Fruit fly (Drosophila melanogaster) Kc167 (cell line): Measurements from ENCODE around the gene CG14448.

Source experiments
- Myc ChIP-seq: fragments of >200 bp; optimal IDR thresholded peaks from 2 replicates; lab custom pipeline; 2017; ENCODE audit warnings: missing external identifiers
- Sin3A ChIP-seq: fragments of >200 bp; optimal IDR thresholded peaks from 2 replicates; lab custom pipeline; 2018; ENCODE audit warnings: missing external identifiers
- h ChIP-seq: fragments of >200 bp; optimal IDR thresholded peaks from 3 replicates; lab custom pipeline; 2018; ENCODE audit warnings: missing external identifiers
- insv ChIP-seq: fragments of >200 bp; optimal IDR thresholded peaks from 3 replicates; lab custom pipeline; 2018; ENCODE audit warnings: missing external identifiers
- psq ChIP-seq: fragments of >200 bp; optimal IDR thresholded peaks from 2 replicates; lab custom pipeline; 2017; ENCODE audit warnings: missing external identifiers
- ttk ChIP-seq: sonication (Bioruptor generic); optimal IDR thresholded peaks from 2 replicates; lab custom pipeline; 2017; ENCODE audit warnings: missing external identifiers

Gene CG14448

DNA sequence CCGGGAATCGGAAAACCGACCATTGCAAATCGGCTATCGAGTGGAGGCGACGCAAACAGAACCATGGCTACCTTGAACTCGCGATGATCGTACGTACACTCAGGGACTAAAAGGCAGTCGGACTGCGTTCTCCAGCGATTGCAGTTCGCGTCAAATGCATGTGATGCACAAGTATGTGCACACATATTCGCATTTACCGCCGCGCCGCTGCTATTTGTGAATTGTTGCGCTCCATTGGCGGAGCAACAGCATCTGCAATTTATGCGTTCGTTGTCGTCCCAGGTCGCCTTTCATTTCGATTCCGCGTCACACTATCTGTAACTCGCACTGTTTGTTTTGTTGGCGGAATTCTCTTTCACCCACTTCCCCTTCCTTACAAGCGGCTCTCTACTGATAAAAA is 32.0 kb downstream of the CG14448 start:
- no peak for TF ChIP-seq Myc (lab: Kevin White, UChicago)
- no peak for TF ChIP-seq ttk (lab: Kevin White, UChicago)
- TF ChIP-seq Sin3A (lab: Kevin White, UChicago): no peak
- no peak for TF ChIP-seq h (lab: Kevin White, UChicago)

DNA sequence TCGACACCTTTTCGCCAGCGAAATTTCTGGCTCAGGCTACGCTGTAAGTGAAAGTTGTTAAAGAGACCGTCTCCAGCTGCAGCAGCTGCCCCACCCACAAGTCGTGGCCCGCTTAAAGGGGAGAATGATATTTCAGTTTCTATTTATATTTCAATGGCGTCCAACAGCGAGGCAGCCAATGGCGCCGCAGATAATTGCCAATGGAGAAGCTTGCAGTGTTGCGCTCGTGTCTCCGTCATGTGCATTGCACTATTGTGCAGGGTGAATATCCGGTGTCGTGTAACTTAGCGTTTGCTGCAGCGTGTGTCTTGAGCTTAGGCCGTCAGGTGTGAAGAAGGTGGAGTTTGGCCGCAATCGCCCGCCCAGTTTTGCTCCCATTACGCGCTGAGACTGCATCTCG is 33.1 kb downstream of the CG14448 start:
- TF ChIP-seq h (lab: Kevin White, UChicago): no peak
- TF ChIP-seq Sin3A (lab: Kevin White, UChicago): no peak
- no peak for TF ChIP-seq psq (lab: Kevin White, UChicago)
- no peak for TF ChIP-seq ttk (lab: Kevin White, UChicago)
- no peak for TF ChIP-seq Myc (lab: Kevin White, UChicago)
- no peak for TF ChIP-seq insv (lab: Kevin White, UChicago)

DNA sequence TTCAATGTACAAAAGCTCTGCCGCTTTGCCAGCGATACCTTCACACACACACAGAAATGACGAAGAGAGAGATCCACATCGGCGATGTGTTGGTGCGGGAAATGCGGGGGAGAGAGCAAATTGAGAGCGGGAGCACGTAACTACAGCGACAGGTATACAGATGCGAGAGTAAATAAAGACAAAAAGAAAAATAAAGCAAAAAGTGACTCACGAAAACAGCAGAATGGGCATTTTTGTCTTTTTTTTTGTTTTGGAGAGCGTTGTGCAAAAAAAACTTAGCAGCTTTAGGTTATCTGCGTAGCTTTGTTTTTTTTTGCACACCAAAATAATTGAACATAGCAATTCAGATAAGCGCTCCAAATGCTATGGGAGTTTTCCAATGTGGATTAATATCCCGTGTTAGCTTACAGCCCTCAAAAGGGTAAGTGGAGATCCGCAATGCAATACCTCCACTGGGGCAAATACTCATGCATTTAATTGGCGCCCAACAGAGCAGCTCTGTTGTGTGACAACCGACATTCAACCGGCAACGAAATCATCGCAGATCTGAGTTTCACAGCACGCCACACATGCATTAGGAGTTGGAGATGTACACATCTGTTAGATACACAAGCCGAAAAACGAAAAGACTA is 34.4 kb downstream of the CG14448 start:
- TF ChIP-seq Myc (lab: Kevin White, UChicago) (no peak), insv (lab: Kevin White, UChicago) (no peak), psq (lab: Kevin White, UChicago) (no peak), h (lab: Kevin White, UChicago) (no peak), ttk (lab: Kevin White, UChicago) (no peak), Sin3A (lab: Kevin White, UChicago) (no peak)

DNA sequence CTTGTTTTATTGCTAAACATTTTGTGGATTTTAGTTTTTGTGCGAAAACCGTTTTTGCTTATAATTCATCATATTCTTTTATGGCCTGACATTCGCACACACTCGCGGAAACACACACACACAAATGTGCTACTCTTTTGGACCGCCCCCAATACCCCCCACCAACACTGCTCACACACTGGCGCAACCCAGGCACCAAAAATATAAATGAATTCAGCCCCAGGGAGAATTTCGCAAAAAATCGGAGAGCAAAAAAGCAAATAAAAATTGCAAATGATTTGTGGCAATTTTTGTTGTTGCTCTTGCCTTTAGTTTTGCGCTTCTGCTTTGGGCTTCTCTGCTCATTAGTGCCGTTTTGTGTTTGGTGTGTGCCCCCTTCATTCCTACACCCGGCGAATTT is 35.0 kb downstream of the CG14448 start:
- TF ChIP-seq insv (lab: Kevin White, UChicago) (no peak), Sin3A (lab: Kevin White, UChicago) (no peak), h (lab: Kevin White, UChicago) (no peak), ttk (lab: Kevin White, UChicago) (no peak)

DNA sequence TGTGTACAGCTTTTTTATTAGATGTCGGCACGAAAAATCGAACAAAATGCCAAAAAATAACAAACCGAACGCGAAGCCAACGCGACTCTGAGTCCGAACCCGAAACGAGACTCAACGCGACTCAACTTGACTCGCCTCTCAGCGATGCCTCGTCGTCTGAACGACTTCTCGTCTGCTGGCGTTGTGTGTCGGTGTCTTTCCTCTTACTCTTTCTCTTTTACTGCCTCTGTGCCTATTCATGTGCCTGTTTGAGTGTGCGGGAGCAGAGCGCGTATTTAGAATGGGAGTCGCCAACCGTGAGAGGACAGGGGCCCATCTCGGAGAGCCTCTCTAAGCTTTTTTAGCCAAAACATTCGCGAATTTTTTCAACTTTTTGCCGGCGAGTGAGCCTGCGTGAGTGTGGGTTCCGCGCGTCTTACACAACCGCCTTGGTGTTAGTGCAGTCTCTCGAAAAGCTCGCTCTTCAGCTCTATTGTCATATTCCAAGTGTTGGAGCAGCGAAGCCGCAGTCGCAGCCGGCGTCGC is 36.5 kb downstream of the CG14448 start:
- TF ChIP-seq h (lab: Kevin White, UChicago) (no peak), insv (lab: Kevin White, UChicago) (no peak), Myc (lab: Kevin White, UChicago) (no peak), ttk (lab: Kevin White, UChicago) (no peak), psq (lab: Kevin White, UChicago) (no peak), Sin3A (lab: Kevin White, UChicago) (no peak)

DNA sequence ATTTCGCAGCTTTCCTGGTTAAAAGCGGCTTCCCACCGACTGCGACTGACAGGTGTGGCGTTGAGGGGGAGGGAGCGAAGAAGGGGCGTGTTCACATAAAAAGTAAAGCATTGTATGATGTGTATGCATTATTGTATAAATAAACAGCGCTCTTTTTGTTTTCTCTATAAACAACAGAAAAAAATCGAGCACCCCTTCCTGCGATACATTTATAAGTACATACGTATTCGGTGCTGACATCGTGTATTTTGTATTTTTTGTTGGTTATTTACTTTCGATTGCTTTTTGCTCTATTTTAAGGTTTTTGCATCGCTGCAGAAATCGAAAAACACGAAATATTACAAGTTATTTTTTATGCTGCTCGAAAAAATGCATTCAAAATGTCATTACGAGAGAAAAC is 38.0 kb downstream of the CG14448 start:
- no peak for TF ChIP-seq Myc (lab: Kevin White, UChicago)
- no peak for TF ChIP-seq h (lab: Kevin White, UChicago)
- no peak for TF ChIP-seq insv (lab: Kevin White, UChicago)
- TF ChIP-seq Sin3A (lab: Kevin White, UChicago): no peak
- no peak for TF ChIP-seq ttk (lab: Kevin White, UChicago)
- no peak for TF ChIP-seq psq (lab: Kevin White, UChicago)

DNA sequence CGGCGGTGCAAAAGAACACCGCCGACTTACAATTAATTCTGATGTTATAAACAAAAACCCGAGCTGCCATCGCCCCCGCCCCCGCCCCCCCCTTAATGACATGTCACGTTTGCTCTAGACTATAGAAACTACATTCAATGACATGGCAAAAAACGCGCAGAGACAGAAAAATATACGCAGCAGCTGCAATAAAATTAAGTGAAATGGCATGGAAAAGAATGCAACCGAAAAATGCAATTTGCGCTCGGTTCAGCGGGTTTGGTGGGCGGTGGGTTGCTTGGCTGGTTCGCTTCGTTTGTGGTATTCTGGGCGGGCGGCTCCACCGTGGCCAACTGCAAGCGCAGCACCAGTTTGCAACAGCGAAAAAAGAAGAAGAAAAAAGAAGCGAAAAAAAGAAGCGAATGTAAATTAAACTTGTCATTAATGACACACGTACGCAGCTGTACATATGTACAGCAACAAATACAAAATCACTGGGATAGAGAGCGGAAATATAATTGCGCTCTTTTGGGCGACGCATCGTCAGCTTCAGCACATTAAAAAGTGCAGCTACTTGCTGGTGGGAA is 42.0 kb downstream of the CG14448 start:
- no peak for TF ChIP-seq Sin3A (lab: Kevin White, UChicago)
- no peak for TF ChIP-seq ttk (lab: Kevin White, UChicago)
- no peak for TF ChIP-seq Myc (lab: Kevin White, UChicago)
- TF ChIP-seq h (lab: Kevin White, UChicago): no peak
- no peak for TF ChIP-seq insv (lab: Kevin White, UChicago)
- no peak for TF ChIP-seq psq (lab: Kevin White, UChicago)

- TF ChIP-seq insv (lab: Kevin White, UChicago) (no peak), h (lab: Kevin White, UChicago) (no peak), psq (lab: Kevin White, UChicago) (no peak), Sin3A (lab: Kevin White, UChicago) (no peak), Myc (lab: Kevin White, UChicago) (no peak), ttk (lab: Kevin White, UChicago) (no peak)
Observed at dm6 chr3L:22835144-22835964, 47.1 kb downstream of the CG14448 start, which contains the start of gene jim. TSS of gene jim (minus strand) at chr3L:22835194.

dm6 chr3L:22836768-22837167 is 48.5 kb downstream of the CG14448 start, which contains the start of the genes CG11226 and CG45428:
TSS of gene CG11226 (plus strand) at chr3L:22837068.
TSS of gene CG45428 (minus strand) at chr3L:22837070.
- TF ChIP-seq psq (lab: Kevin White, UChicago) (no peak), ttk (lab: Kevin White, UChicago) (no peak), insv (lab: Kevin White, UChicago) (no peak), Myc (lab: Kevin White, UChicago) (no peak), Sin3A (lab: Kevin White, UChicago) (no peak), h (lab: Kevin White, UChicago) (no peak)

DNA sequence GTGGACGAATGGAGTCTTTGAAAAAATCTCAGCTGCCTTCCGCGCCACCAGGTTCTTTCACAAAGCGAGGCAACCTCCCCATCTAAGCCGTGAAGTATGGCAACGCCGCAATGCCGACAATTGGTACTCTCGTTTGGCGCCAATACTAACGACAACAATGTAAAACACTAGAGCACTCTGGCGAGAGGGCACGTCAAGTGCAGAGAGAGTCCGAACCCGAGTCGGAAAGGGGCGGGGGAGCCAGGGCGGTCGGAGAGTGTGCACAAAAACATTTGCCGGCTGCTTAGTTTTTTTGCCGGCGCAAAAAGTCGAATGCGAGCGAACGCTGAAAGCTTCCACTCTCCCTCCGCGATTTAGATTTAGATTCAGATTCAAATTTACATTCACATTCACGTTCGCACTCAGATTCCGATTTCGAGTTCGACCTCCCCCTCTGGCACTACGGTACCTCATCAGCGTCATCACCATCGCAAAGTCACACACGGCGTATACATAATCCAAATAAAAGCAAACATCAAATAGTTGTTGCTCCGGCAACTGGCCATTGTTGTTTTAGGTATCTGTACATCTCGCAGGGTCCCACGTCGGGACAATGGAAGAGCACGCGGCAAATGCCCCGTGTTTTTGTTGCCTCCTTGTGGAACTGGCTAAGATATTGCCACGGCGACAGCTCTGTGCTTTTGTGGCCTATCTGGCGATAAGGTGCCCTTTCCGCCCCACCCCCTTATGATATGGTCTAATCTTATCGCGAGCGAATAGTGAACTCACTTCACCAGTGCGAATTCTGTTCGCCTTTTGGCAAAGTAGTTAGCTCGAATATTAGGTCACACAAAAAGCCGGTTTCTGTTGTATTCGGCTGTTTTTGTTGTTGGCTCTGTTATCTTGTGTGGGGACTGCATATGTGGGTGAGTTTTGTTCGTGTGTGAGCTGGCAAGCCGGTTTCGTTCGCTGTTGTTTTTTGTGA is 49.7 kb downstream of the CG14448 start:
- TF ChIP-seq psq (lab: Kevin White, UChicago) (no peak), h (lab: Kevin White, UChicago) (no peak), Sin3A (lab: Kevin White, UChicago) (no peak), Myc (lab: Kevin White, UChicago) (no peak), insv (lab: Kevin White, UChicago) (no peak), ttk (lab: Kevin White, UChicago) (no peak)
